Fruit fly (Drosophila melanogaster): ENCODE measurements around the gene CG18476.

Gene CG18476

dm6 chr3R:11649449-11649848, 28.5 kb downstream of the CG18476 start (continued):
- TF ChIP-seq CG9817 (tag; optimal IDR thresholded peaks at IDR 0.05) (peak; percentile 98), CG5180 (GFP tag; optimal IDR thresholded peaks at IDR 0.05) (peak; percentile 83), sug (tag; optimal IDR thresholded peaks at IDR 0.05) (peak; percentile 96), Sry-δ (GFP tag; optimal IDR thresholded peaks at IDR 0.05) (peak; percentile 71), CG12104 (GFP tag; optimal IDR thresholded peaks at IDR 0.05) (peak; percentile 95), Drgx (GFP tag; IDR thresholded peaks at IDR 0.05) (peak; percentile 89), CG14441 (GFP tag; IDR thresholded peaks at IDR 0.05) (peak; percentile 98), Lim3 (GFP tag; IDR thresholded peaks at IDR 0.05) (peak; percentile 91), CG14860 (GFP tag; IDR thresholded peaks at IDR 0.05; ENCODE audit: partially characterized antibody) (no peak), Ada2b (GFP tag; IDR thresholded peaks at IDR 0.05) (peak; percentile 98), CG2202 (tag; optimal IDR thresholded peaks at IDR 0.05) (peak; percentile 41), CG7963 (GFP tag; IDR thresholded peaks at IDR 0.05; ENCODE audit: partially characterized antibody) (no peak), CG33213 (GFP tag; optimal IDR thresholded peaks at IDR 0.05) (peak; percentile 97), Max (GFP tag; optimal IDR thresholded peaks at IDR 0.05) (peak; percentile 94), CG8359 (GFP tag; optimal IDR thresholded peaks at IDR 0.05; ENCODE audit: borderline replicate concordance) (peak; percentile 62), CG18619 (GFP tag; optimal IDR thresholded peaks at IDR 0.05) (peak; percentile 94), tgo (GFP tag; IDR thresholded peaks at IDR 0.05) (peak; percentile 97), Myb (GFP tag; optimal IDR thresholded peaks at IDR 0.05) (peak; percentile 87), salm (tag; optimal IDR thresholded peaks at IDR 0.05) (peak; percentile 86), CG15601 (tag; optimal IDR thresholded peaks at IDR 0.05) (peak; percentile 63), gce (GFP tag; IDR thresholded peaks at IDR 0.05) (peak; percentile 91; the same call in 2 of the 3 replicates), dm (GFP tag; optimal IDR thresholded peaks at IDR 0.05) (peak; percentile 90), eve (GFP tag; optimal IDR thresholded peaks at IDR 0.05) (peak in 1 of 2 experiments; percentile 98), Taf1 (GFP tag; IDR thresholded peaks at IDR 0.05) (peak; percentile 97), CG15073 (GFP tag; optimal IDR thresholded peaks at IDR 0.05) (peak; percentile 74), Sin3A (optimal IDR thresholded peaks at IDR 0.05) (no peak), CG8281 (tag; optimal IDR thresholded peaks at IDR 0.05) (peak; percentile 81), CG11093 (GFP tag; IDR thresholded peaks at IDR 0.05) (peak; percentile 95), so (GFP tag; IDR thresholded peaks at IDR 0.05) (peak; percentile 97), fd3F (GFP tag; optimal IDR thresholded peaks at IDR 0.05) (peak; percentile 97), CG10543 (GFP tag; optimal IDR thresholded peaks at IDR 0.05) (peak; percentile 98), Chrac-16 (GFP tag; optimal IDR thresholded peaks at IDR 0.05) (peak; percentile 95), CG31224 (GFP tag; IDR thresholded peaks at IDR 0.05) (peak; percentile 93), CG18262 (tag; optimal IDR thresholded peaks at IDR 0.05) (peak; percentile 84), Oli (tag; optimal IDR thresholded peaks at IDR 0.05) (peak; percentile 95), kay (GFP tag; optimal IDR thresholded peaks at IDR 0.05) (peak; percentile 84), sr (GFP tag; IDR thresholded peaks at IDR 0.05) (peak; percentile 93), gfzf (GFP tag; optimal IDR thresholded peaks at IDR 0.05) (peak; percentile 0), CG13296 (GFP tag; optimal IDR thresholded peaks at IDR 0.05) (peak; percentile 97), bigmax (GFP tag; optimal IDR thresholded peaks at IDR 0.05) (peak; percentile 2), Hmr (GFP tag; optimal IDR thresholded peaks at IDR 0.05) (peak; percentile 96), hth (optimal IDR thresholded peaks at IDR 0.05) (no peak), tio (GFP tag; optimal IDR thresholded peaks at IDR 0.05) (peak; percentile 94), Stat92E (GFP tag; optimal IDR thresholded peaks at IDR 0.05) (no peak), org-1 (GFP tag; optimal IDR thresholded peaks at IDR 0.05) (peak; percentile 92), hbn (GFP tag; IDR thresholded peaks at IDR 0.05; ENCODE audit: partially characterized antibody) (no peak), CG9797 (GFP tag; optimal IDR thresholded peaks at IDR 0.05) (no peak), CG8388 (GFP tag; optimal IDR thresholded peaks at IDR 0.05) (peak; percentile 86), CG30403 (GFP tag; optimal IDR thresholded peaks at IDR 0.05) (peak; percentile 97), CG14667 (GFP tag; IDR thresholded peaks at IDR 0.05) (peak; percentile 96), CG17912 (GFP tag; optimal IDR thresholded peaks at IDR 0.05) (peak; percentile 91)
